Fruit fly (Drosophila melanogaster) S2 (cell line): Measurements from ENCODE around the gene CG9300.

Experiments used
- CG8478 ChIP-seq: fragments of >200 bp; optimal IDR thresholded peaks from 2 replicates; lab custom pipeline; 2018
- CTCF ChIP-seq, 2 experiments: fragments of >200 bp; optimal IDR thresholded peaks; 2 replicates each; lab custom pipeline; 2018

The CG9300 gene

dm6 chr3L:19555906-19556457 lies 3.8 kb downstream of the CG9300 start:
- TF ChIP-seq CTCF (optimal IDR thresholded peaks at IDR 0.05; lab: Kevin White, UChicago) (no peak), CG8478 (lab: Kevin White, UChicago) (no peak)

DNA sequence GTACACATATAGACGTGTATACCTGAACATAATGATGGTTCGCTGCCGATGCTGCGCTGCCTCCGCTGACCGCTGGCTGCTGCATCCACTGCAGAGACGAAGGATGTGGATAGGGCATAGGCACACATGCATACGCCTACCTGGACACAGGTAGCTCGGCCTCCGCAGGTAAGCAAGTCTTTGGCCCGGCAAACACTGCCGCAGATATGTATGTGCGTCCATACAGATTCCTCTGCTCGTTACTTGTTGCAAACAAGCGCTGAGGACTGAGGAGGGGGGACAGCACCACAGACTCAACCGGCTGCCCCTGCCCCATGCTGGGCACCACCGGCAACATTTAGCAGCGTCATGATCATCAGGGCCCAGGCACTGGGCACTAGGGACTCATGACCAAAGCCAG lies 4.5 kb downstream of the CG9300 start:
- TF ChIP-seq CTCF (optimal IDR thresholded peaks at IDR 0.05; lab: Kevin White, UChicago) (no peak), CG8478 (lab: Kevin White, UChicago) (no peak)

- TF ChIP-seq CG8478 (lab: Kevin White, UChicago), result no peak
- no peak for TF ChIP-seq CTCF (optimal IDR thresholded peaks at IDR 0.05; lab: Kevin White, UChicago)
Observed at dm6 chr3L:19557197-19557995, 5.2 kb downstream of the CG9300 start.

DNA sequence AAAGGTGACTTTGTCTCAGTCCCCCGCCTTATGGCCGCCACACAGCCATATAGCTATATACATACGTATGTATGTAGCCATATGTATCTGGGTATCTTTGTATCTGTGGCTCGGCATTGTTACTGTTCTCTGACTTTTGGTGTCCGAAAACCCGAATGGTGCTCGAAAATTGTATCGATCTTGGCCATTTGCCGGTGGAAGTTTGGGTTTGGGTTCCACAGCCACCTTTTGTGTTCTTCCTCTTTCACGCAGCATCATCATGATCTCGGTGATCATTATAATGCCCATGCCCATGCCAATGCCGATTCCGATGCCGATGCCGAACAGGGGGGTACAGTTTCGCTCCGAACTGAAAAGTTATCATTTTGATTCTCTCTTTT lies 5.8 kb downstream of the CG9300 start:
- TF ChIP-seq CTCF (optimal IDR thresholded peaks at IDR 0.05; lab: Kevin White, UChicago) (no peak), CG8478 (lab: Kevin White, UChicago) (no peak)

- TF ChIP-seq CG8478 (lab: Kevin White, UChicago), result no peak
- no peak for TF ChIP-seq CTCF (optimal IDR thresholded peaks at IDR 0.05; lab: Kevin White, UChicago)
Observed at dm6 chr3L:19558674-19559073, 6.5 kb downstream of the CG9300 start.

DNA sequence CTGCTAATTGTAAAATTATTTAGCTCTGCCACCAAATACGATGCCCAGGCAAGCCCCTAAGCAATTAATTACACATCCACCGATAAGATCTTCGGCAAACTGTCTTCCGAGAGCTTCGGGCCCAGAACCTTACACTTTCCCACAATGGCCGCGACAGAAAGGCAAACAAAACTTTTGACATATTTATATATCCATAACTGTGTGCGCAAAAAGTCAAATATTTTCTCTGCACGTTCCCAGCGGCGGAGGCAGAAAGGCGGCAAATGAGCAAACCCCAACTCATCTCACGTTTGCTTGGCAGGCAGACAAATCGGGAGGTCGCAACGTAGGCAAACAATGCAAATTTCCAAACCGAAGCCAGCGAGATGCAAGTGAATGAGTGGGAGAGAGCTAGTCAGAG lies 7.0 kb downstream of the CG9300 start:
- TF ChIP-seq CG8478 (lab: Kevin White, UChicago) (no peak), CTCF (optimal IDR thresholded peaks at IDR 0.05; lab: Kevin White, UChicago) (no peak)

DNA sequence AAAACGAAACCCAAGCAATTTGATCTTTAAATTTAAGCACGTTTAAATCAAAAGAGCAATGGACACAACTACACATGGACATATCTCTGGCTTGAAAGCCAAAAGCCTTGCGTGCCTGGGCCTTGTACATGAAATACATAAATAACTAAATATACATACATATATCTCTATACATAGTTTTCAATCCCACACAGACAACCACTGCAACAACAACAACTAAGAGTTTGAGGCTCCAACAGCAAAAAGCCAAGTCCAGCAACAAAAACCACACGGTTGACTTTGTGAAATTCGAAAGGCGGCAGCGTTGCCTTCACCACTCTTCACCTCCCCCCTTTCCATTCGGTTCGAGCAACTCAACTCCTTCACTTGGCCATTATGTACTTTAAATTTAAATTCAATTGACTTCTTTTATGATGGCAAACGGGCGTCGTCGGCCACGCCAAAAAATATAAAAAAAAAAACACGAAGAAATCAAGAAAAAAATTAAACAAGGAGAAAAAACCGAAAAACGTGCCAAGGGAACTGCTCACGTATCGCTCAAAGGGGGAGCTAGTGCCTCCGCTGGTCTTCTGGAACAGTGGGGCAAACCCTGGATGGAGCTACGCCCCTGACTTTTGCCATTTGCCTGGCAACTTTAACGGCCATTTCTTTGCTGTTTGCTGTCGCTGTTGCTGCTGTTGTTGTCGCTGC lies 7.9 kb downstream of the CG9300 start:
- TF ChIP-seq CTCF (optimal IDR thresholded peaks at IDR 0.05; lab: Kevin White, UChicago) (no peak), CG8478 (lab: Kevin White, UChicago) (no peak)

DNA sequence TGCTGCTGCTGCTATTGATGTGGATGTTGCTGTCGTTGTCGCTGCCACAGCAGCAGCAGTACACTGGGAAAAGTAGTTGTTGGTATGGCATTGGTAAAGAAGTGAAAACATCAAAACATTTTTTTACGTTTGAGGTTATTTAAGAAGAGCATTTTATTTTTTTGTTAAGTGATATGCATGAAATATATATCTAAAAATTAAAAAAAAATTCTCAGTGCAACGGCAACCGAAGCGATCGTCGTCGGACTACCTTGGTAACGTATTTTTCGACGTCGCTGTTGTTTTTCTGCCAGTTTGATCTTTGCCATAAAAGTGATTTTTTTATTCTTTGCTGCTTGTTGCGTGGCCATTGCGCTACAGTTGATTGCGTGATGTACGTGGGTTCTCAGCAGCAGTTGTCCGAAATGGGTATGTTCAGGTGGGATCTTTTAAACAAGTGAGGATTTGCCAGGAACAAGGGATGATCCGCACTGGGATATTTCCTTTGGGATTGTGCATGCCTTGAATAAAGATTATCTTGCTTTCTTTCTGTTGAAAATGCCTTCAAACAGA lies 8.6 kb downstream of the CG9300 start:
- TF ChIP-seq CG8478 (lab: Kevin White, UChicago) (no peak), CTCF (optimal IDR thresholded peaks at IDR 0.05; lab: Kevin White, UChicago) (no peak)

DNA sequence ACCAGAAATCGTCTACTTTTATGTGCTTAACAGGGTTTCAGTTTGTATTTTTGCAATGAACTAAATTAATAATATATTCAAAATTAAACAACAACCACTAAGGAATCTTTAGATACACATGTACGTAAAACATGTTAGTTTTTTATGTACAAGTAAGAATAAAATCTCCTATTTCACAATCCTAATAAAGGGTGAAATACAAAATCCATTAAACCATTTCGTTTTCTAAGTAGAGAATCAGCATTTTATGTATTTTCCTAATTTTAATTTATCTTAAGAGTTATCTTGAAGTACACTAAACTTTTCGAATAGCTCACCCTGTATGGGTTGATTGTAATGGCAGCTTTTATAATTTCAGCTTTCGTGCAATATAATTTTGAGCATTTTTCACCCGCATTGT lies 9.5 kb downstream of the CG9300 start:
- TF ChIP-seq CG8478 (lab: Kevin White, UChicago) (no peak), CTCF (optimal IDR thresholded peaks at IDR 0.05; lab: Kevin White, UChicago) (no peak)

- TF ChIP-seq CG8478 (lab: Kevin White, UChicago) (no peak), CTCF (optimal IDR thresholded peaks at IDR 0.05; lab: Kevin White, UChicago) (no peak)
Observed at dm6 chr3L:19562146-19562700, 10.0 kb downstream of the CG9300 start.

DNA sequence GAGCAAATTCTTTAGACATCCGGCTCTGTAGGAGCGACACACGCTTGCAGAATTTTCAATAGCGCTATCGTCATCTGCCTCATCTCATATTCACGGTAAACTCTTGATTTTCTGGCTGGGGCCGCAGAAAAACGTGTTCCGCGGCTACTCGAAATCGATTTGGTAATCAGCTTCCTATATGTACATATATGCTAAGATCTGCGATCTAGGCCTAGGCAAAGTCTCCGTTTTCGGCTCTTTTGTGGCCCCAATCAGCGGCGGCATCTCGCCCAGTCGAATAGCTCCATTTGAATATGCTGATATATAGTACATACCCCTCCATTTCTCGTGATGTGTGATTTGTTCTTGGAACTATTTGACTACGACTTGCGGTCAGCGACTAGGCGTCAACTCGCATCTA lies 10.8 kb downstream of the CG9300 start:
- no peak for TF ChIP-seq CG8478 (lab: Kevin White, UChicago)
- TF ChIP-seq CTCF (optimal IDR thresholded peaks at IDR 0.05; lab: Kevin White, UChicago), result no peak

- no peak for TF ChIP-seq CTCF (optimal IDR thresholded peaks at IDR 0.05; lab: Kevin White, UChicago)
- TF ChIP-seq CG8478 (lab: Kevin White, UChicago), result no peak
Observed at dm6 chr3L:19564905-19565700, 12.9 kb downstream of the CG9300 start.

dm6 chr3L:19566127-19566526 lies 13.9 kb downstream of the CG9300 start:
- TF ChIP-seq CG8478 (lab: Kevin White, UChicago) (no peak), CTCF (optimal IDR thresholded peaks at IDR 0.05; lab: Kevin White, UChicago) (no peak)

dm6 chr3L:19568999-19569398 lies 16.8 kb downstream of the CG9300 start:
- TF ChIP-seq CG8478 (lab: Kevin White, UChicago), result no peak
- peak; percentile 10 to 50 for TF ChIP-seq CTCF (optimal IDR thresholded peaks at IDR 0.05; lab: Kevin White, UChicago)
